Worm (Caenorhabditis elegans) whole organism, midembryonic: ENCODE results near the gene hlh-30.

ENCODE experiments used
- T22C8.4 ChIP-seq: fragments of 200-800 bp; sonication (Bioruptor generic); IDR thresholded peaks from 2 replicates; pipeline ENCODE4 v1.3.6; 2022; ENCODE audit warnings: missing genetic modification characterization, missing compliant biosample characterization
- cog-1 ChIP-seq: sonication (generic microtip); optimal IDR thresholded peaks from 2 replicates; lab custom pipeline; 2016; ENCODE audit warnings: missing genetic modification characterization, missing compliant biosample characterization
- flt-1 ChIP-seq: fragments of 200-800 bp; sonication (Bioruptor generic); IDR thresholded peaks from 2 replicates; pipeline ENCODE4 v1.3.6; 2022; ENCODE audit warnings: missing genetic modification characterization, missing compliant biosample characterization
- klf-2 ChIP-seq: fragments of 200-800 bp; sonication (Bioruptor generic); conservative IDR thresholded peaks from 2 replicates; pipeline ENCODE4 v1.3.6; 2022; ENCODE audit warnings: missing genetic modification reagents, missing genetic modification characterization, missing compliant biosample characterization
- med-1 ChIP-seq: sonication (generic microtip); optimal IDR thresholded peaks from 2 replicates; lab custom pipeline; 2017; ENCODE audit warnings: missing genetic modification characterization, mild to moderate bottlenecking, missing compliant biosample characterization, antibody characterized with exemption, missing genetic modification reagents; ENCODE audit not compliant: insufficient read depth
- ref-1 ChIP-seq: fragments of 200-800 bp; sonication (Bioruptor generic); conservative IDR thresholded peaks from 2 replicates; pipeline ENCODE4 v1.3.6; 2022; ENCODE audit warnings: missing genetic modification reagents, missing genetic modification characterization, missing compliant biosample characterization
- tab-1 ChIP-seq: fragments of 200-800 bp; sonication (Bioruptor generic); IDR thresholded peaks from 2 replicates; pipeline ENCODE4 v1.3.6; 2022; ENCODE audit warnings: missing genetic modification characterization, missing compliant biosample characterization
- ztf-23 ChIP-seq: fragments of 200-800 bp; sonication (Bioruptor generic); IDR thresholded peaks from 2 replicates; pipeline ENCODE4 v1.3.6; 2022; ENCODE audit warnings: missing genetic modification reagents, missing genetic modification characterization, missing compliant biosample characterization
- ztf-29 ChIP-seq: fragments of 200-800 bp; sonication (Bioruptor generic); IDR thresholded peaks from 2 replicates; pipeline ENCODE4 v1.3.6; 2022; ENCODE audit warnings: missing genetic modification reagents, missing genetic modification characterization, missing compliant biosample characterization

Gene hlh-30

ce11 chrIV:4024159-4025004, 10.4 kb downstream of the hlh-30 start:
- no peak for TF ChIP-seq cog-1 (tag; lab: Kevin White, UChicago)
- no peak for TF ChIP-seq tab-1 (GFP tag; lab: Robert Waterston, UW)
- no peak for TF ChIP-seq ref-1 (GFP tag; lab: Robert Waterston, UW)
- TF ChIP-seq flt-1 (GFP tag; lab: Robert Waterston, UW): no peak
- no peak for TF ChIP-seq ztf-23
- no peak for TF ChIP-seq T22C8.4
- no peak for TF ChIP-seq med-1
- no peak for TF ChIP-seq klf-2 (GFP tag; lab: Robert Waterston, UW)
- TF ChIP-seq ztf-29: no peak

- TF ChIP-seq tab-1 (GFP tag; lab: Robert Waterston, UW) (no peak), flt-1 (GFP tag; lab: Robert Waterston, UW) (no peak), ztf-29 (no peak), ref-1 (GFP tag; lab: Robert Waterston, UW) (no peak), T22C8.4 (no peak), cog-1 (tag; lab: Kevin White, UChicago) (no peak), klf-2 (GFP tag; lab: Robert Waterston, UW) (no peak), ztf-23 (no peak), med-1 (no peak)
These were observed 12.6 kb downstream of the hlh-30 start for ce11 chrIV:4021847-4022780.

ce11 chrIV:4019836-4020235, 14.9 kb downstream of the hlh-30 start:
- TF ChIP-seq ztf-29: no peak
- TF ChIP-seq ref-1 (GFP tag; lab: Robert Waterston, UW): no peak
- no peak for TF ChIP-seq tab-1 (GFP tag; lab: Robert Waterston, UW)
- peak; percentile 52; the same call in 1 of the 2 replicates for TF ChIP-seq flt-1 (GFP tag; lab: Robert Waterston, UW)

ce11 chrIV:4018692-4019387, 15.9 kb downstream of the hlh-30 start:
- TF ChIP-seq T22C8.4 (no peak), cog-1 (tag; lab: Kevin White, UChicago) (no peak), flt-1 (GFP tag; lab: Robert Waterston, UW) (no peak), tab-1 (GFP tag; lab: Robert Waterston, UW) (no peak), ref-1 (GFP tag; lab: Robert Waterston, UW) (no peak), ztf-29 (no peak), med-1 (no peak), ztf-23 (no peak), klf-2 (GFP tag; lab: Robert Waterston, UW) (no peak)

ce11 chrIV:4016723-4017122, 18.0 kb downstream of the hlh-30 start:
- TF ChIP-seq klf-2 (GFP tag; lab: Robert Waterston, UW): no peak
- no peak for TF ChIP-seq med-1
- TF ChIP-seq flt-1 (GFP tag; lab: Robert Waterston, UW): no peak
- TF ChIP-seq ztf-23: no peak

- TF ChIP-seq cog-1 (tag; lab: Kevin White, UChicago) (no peak), flt-1 (GFP tag; lab: Robert Waterston, UW) (no peak), tab-1 (GFP tag; lab: Robert Waterston, UW) (no peak), med-1 (no peak), ztf-23 (no peak), klf-2 (GFP tag; lab: Robert Waterston, UW) (no peak), ztf-29 (no peak)
These were observed 19.1 kb downstream of the hlh-30 start for ce11 chrIV:4015660-4016059.

- TF ChIP-seq flt-1 (GFP tag; lab: Robert Waterston, UW) (0 out of 2 replicates have a peak, but pooled peaks have one; percentile 26), ref-1 (GFP tag; lab: Robert Waterston, UW) (no peak), T22C8.4 (0 out of 2 replicates have a peak, but pooled peaks have one; percentile 41), ztf-23 (0 out of 2 replicates have a peak, but pooled peaks have one; percentile 48), tab-1 (GFP tag; lab: Robert Waterston, UW) (0 out of 2 replicates have a peak, but pooled peaks have one; percentile 54), med-1 (no peak), klf-2 (GFP tag; lab: Robert Waterston, UW) (no peak), cog-1 (tag; lab: Kevin White, UChicago) (no peak), ztf-29 (no peak)
These were observed 20.4 kb downstream of the hlh-30 start for ce11 chrIV:4014341-4014826.

- TF ChIP-seq ztf-23: no peak
- no peak for TF ChIP-seq ref-1 (GFP tag; lab: Robert Waterston, UW)
- TF ChIP-seq med-1: no peak
- TF ChIP-seq ztf-29: no peak
- no peak for TF ChIP-seq cog-1 (tag; lab: Kevin White, UChicago)
- no peak for TF ChIP-seq T22C8.4
- TF ChIP-seq flt-1 (GFP tag; lab: Robert Waterston, UW): no peak
- TF ChIP-seq tab-1 (GFP tag; lab: Robert Waterston, UW): no peak
- no peak for TF ChIP-seq klf-2 (GFP tag; lab: Robert Waterston, UW)
These were observed 21.1 kb downstream of the hlh-30 start for ce11 chrIV:4013621-4014020.

- TF ChIP-seq tab-1 (GFP tag; lab: Robert Waterston, UW): no peak
- no peak for TF ChIP-seq cog-1 (tag; lab: Kevin White, UChicago)
- no peak for TF ChIP-seq flt-1 (GFP tag; lab: Robert Waterston, UW)
- no peak for TF ChIP-seq klf-2 (GFP tag; lab: Robert Waterston, UW)
- no peak for TF ChIP-seq ztf-29
- no peak for TF ChIP-seq med-1
- TF ChIP-seq T22C8.4: no peak
- TF ChIP-seq ref-1 (GFP tag; lab: Robert Waterston, UW): no peak
- TF ChIP-seq ztf-23: no peak
These were observed 24.8 kb downstream of the hlh-30 start for ce11 chrIV:4009923-4010322.
